Worm (Caenorhabditis elegans): ENCODE data around the gene T07E3.2.

T07E3.2 gene

DNA sequence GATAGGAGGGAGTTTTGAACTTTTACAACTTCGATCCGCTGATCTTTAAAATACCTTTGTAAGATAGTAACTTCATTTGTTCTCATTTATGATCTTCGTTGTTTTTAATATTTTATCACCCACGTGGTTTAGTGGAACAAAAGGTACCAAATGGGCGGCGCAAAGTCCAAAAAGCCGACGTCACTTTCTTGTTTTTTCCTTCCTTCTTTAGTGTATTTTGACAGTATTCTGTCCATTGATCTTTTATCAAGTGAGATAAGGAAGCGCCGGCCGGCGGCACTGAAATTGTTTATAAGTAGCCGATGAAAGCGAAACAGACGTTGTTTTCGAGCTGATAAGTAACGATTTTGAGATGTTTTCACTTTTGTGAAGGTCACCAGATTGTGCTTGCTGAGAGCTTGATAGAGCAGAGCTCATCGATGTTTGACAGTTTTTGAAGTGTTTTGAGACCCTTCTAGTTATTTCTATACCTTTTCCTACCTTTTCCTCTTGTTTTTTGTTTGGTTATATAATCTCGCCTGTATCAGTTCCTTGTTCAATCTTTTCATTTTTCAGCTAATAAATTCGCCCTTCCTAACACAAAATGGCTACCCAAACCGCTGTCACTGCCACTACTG, 33.9 kb upstream of the T07E3.2 start, which contains the start of gene K04C2.3:
Gene K04C2.3 (plus strand): TSS at position 556 of the 617 bp plus-strand sequence.
- TF ChIP-seq K11D2.4 (GFP tag; IDR thresholded peaks at IDR 0.05) (peak; percentile 30; the same call in 1 of the 2 replicates), B0261.1 (tag; optimal IDR thresholded peaks at IDR 0.05) (no peak)

DNA sequence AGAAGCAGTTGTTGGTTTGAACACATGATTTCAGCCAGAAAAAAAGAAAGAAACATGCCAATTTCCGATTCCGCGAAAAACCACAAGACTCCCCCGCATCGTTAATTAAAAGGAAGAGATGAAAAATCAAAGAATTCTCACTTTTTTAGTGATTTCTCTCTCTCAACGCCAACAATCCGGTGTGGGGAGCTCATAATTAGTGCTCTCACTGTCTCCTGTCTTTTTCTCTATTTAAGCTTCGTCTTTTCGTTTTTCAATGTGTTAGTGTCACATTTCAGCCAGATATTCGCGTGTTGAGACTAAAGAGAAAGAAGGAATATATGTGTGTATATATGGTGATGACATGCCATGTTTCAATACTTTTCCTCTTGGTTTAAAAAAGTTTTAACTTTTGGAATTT, 32.8 kb upstream of the T07E3.2 start:
- TF ChIP-seq gei-17 (GFP tag; optimal IDR thresholded peaks at IDR 0.05) (no peak), tlf-1 (GFP tag; optimal IDR thresholded peaks at IDR 0.05) (peak; percentile 23), lin-35 (GFP tag; optimal IDR thresholded peaks at IDR 0.05) (peak in 1 of 3 experiments; percentile 10), aptf-2 (GFP tag; conservative IDR thresholded peaks at IDR 0.05) (no peak), lsy-27 (tag; optimal IDR thresholded peaks at IDR 0.05; ENCODE audit: borderline replicate concordance, insufficient read depth) (no peak), C17E4.6 (GFP tag; IDR thresholded peaks at IDR 0.05) (no peak), lin-54 (GFP tag; optimal IDR thresholded peaks at IDR 0.05) (no peak), lsl-1 (GFP tag; optimal IDR thresholded peaks at IDR 0.05) (no peak), ztf-26 (tag; optimal IDR thresholded peaks at IDR 0.05) (no peak), K11D2.4 (GFP tag; IDR thresholded peaks at IDR 0.05) (peak; percentile 51; the same call in 1 of the 2 replicates), Y53F4B.3 (GFP tag; IDR thresholded peaks at IDR 0.05) (no peak), let-526 (GFP tag; IDR thresholded peaks at IDR 0.05) (no peak), F10E7.11 (tag; optimal IDR thresholded peaks at IDR 0.05) (no peak), ceh-40 (GFP tag; IDR thresholded peaks at IDR 0.05) (no peak), ama-1 (optimal IDR thresholded peaks at IDR 0.05) (peak; percentile 46), ama-1 (GFP tag; optimal IDR thresholded peaks at IDR 0.05) (no peak), C06A6.2 (GFP tag; conservative IDR thresholded peaks at IDR 0.05) (no peak), egrh-3 (GFP tag; IDR thresholded peaks at IDR 0.05) (no peak), lin-40 (tag; optimal IDR thresholded peaks at IDR 0.05) (no peak), dpff-1 (tag; optimal IDR thresholded peaks at IDR 0.05) (no peak), ceh-100 (GFP tag; IDR thresholded peaks at IDR 0.05) (no peak), ZK185.1 (tag; optimal IDR thresholded peaks at IDR 0.05; ENCODE audit: poor library complexity, severe bottlenecking) (no peak)

DNA sequence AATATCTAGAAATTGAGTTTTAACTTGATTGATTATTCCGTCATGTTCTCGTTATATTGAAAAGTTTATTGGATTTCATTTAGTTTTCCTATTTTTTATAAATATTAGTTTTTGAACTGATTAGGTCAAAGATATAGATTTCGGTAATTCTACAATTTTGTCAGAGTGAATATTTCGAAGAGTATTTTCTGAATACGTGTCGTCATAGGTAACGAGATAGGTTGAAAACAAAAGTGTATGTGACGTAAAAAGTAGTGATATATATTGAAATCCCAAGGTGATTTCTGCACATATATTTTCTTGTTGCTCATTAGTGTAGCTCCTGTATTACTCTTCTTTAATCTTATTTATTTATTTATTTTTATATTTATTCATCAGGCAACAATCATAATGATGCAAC, 25.7 kb upstream of the T07E3.2 start, which contains the start of gene K04C2.7:
Gene K04C2.7 (plus strand): TSS at position 301 of the 400 bp plus-strand sequence.
- no peak for TF ChIP-seq B0336.3 (GFP tag; IDR thresholded peaks at IDR 0.05)
- TF ChIP-seq atf-7 (tag; optimal IDR thresholded peaks at IDR 0.05): no peak
- no peak for TF ChIP-seq akir-1 (GFP tag; optimal IDR thresholded peaks at IDR 0.05)
- TF ChIP-seq Y53G8AR.9 (GFP tag; conservative IDR thresholded peaks at IDR 0.05): no peak
- no peak for TF ChIP-seq ztf-26 (tag; optimal IDR thresholded peaks at IDR 0.05)
- no peak for TF ChIP-seq Y95B8A.8 (GFP tag; IDR thresholded peaks at IDR 0.05)

DNA sequence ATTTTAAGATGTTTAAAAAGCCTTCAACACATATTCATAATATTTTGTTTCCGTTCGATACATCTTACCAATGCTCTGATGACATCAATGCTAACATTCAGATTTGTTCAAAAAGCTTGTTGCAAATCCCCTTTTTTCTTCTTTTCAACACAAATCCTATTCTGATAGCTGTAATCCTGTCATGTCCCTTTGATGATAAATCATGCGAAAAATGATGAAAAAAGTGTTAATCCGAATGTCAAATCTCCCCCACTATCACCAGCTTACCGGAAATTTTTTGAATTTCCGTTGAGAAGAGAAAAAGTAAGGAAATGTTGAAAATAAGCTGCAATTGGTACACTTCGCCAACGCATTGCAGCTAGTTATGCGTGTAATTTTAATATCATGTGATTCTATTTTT, 24.8 kb upstream of the T07E3.2 start:
- TF ChIP-seq atf-7 (tag; optimal IDR thresholded peaks at IDR 0.05) (no peak), let-607 (tag; optimal IDR thresholded peaks at IDR 0.05) (no peak), mel-28 (tag; optimal IDR thresholded peaks at IDR 0.05; ENCODE audit: borderline replicate concordance) (no peak), lin-35 (GFP tag; optimal IDR thresholded peaks at IDR 0.05) (no peak), bed-2 (GFP tag; IDR thresholded peaks at IDR 0.05) (no peak), ets-4 (GFP tag; optimal IDR thresholded peaks at IDR 0.05) (no peak), snpc-1.3 (tag; optimal IDR thresholded peaks at IDR 0.05; ENCODE audit: insufficient read depth) (no peak), rec-8 (tag; optimal IDR thresholded peaks at IDR 0.05) (no peak), madf-8 (GFP tag; conservative IDR thresholded peaks at IDR 0.05) (no peak), nhr-90 (tag; optimal IDR thresholded peaks at IDR 0.05) (no peak), bed-1 (GFP tag; IDR thresholded peaks at IDR 0.05) (no peak), nfya-2 (GFP tag; IDR thresholded peaks at IDR 0.05) (no peak)

All from whole organism, young adult.